Fruit fly (Drosophila melanogaster): Measurements from ENCODE around the gene CG33673.

Gene CG33673

dm6 chr2L:1907098-1907497, 39.4 kb downstream of the CG33673 start:
- TF ChIP-seq HLH106 (tag; optimal IDR thresholded peaks at IDR 0.05) (peak; percentile 0), rgr (GFP tag; optimal IDR thresholded peaks at IDR 0.05) (no peak), foxo (GFP tag; optimal IDR thresholded peaks at IDR 0.05) (peak in 1 of 2 experiments; percentile 12), woc (GFP tag; optimal IDR thresholded peaks at IDR 0.05) (peak; percentile 28), usp (GFP tag; optimal IDR thresholded peaks at IDR 0.05) (no peak)

- TF ChIP-seq Mio (GFP tag; optimal IDR thresholded peaks at IDR 0.05) (no peak), jim (GFP tag; optimal IDR thresholded peaks at IDR 0.05) (no peak), GATAd (GFP tag; optimal IDR thresholded peaks at IDR 0.05) (no peak), ey (GFP tag; optimal IDR thresholded peaks at IDR 0.05) (no peak), Abd-B (GFP tag; optimal IDR thresholded peaks at IDR 0.05) (no peak), h (GFP tag; optimal IDR thresholded peaks at IDR 0.05) (no peak), Hr78 (GFP tag; optimal IDR thresholded peaks at IDR 0.05) (no peak), pan (optimal IDR thresholded peaks at IDR 0.05) (no peak), woc (GFP tag; optimal IDR thresholded peaks at IDR 0.05) (no peak), usp (GFP tag; optimal IDR thresholded peaks at IDR 0.05) (no peak), dmrt93B (GFP tag; optimal IDR thresholded peaks at IDR 0.05) (no peak), Vsx2 (GFP tag; optimal IDR thresholded peaks at IDR 0.05; ENCODE audit: partially characterized antibody) (no peak), Hr83 (GFP tag; optimal IDR thresholded peaks at IDR 0.05; ENCODE audit: poor library complexity, severe bottlenecking) (no peak), CG32264 (GFP tag; optimal IDR thresholded peaks at IDR 0.05) (no peak), sage (GFP tag; optimal IDR thresholded peaks at IDR 0.05) (no peak), CG9705 (GFP tag; optimal IDR thresholded peaks at IDR 0.05) (no peak), rgr (GFP tag; optimal IDR thresholded peaks at IDR 0.05) (no peak), brk (GFP tag; optimal IDR thresholded peaks at IDR 0.05) (no peak), Hnf4 (GFP tag; optimal IDR thresholded peaks at IDR 0.05) (no peak), psq (GFP tag; optimal IDR thresholded peaks at IDR 0.05) (no peak)
These were observed 40.2 kb downstream of the CG33673 start for dm6 chr2L:1906326-1906725.

dm6 chr2L:1902904-1903303, 43.6 kb downstream of the CG33673 start:
- TF ChIP-seq CrebA (GFP tag; optimal IDR thresholded peaks at IDR 0.05; ENCODE audit: borderline replicate concordance) (no peak), Rel (GFP tag; optimal IDR thresholded peaks at IDR 0.05) (no peak), Rel (tag; optimal IDR thresholded peaks at IDR 0.05) (peak; percentile 41)

dm6 chr2L:1902243-1902642, 44.3 kb downstream of the CG33673 start:
- no peak for TF ChIP-seq rgr (GFP tag; optimal IDR thresholded peaks at IDR 0.05)
- no peak for TF ChIP-seq OdsH (GFP tag; optimal IDR thresholded peaks at IDR 0.05)
- TF ChIP-seq psq (GFP tag; optimal IDR thresholded peaks at IDR 0.05): no peak

dm6 chr2L:1901269-1901668, 45.3 kb downstream of the CG33673 start:
- TF ChIP-seq Hnf4 (GFP tag; optimal IDR thresholded peaks at IDR 0.05) (no peak), Dif (GFP tag; optimal IDR thresholded peaks at IDR 0.05; ENCODE audit: partially characterized antibody) (no peak), N (GFP tag; optimal IDR thresholded peaks at IDR 0.05) (no peak), usp (GFP tag; optimal IDR thresholded peaks at IDR 0.05) (no peak), ey (GFP tag; optimal IDR thresholded peaks at IDR 0.05) (no peak)
